Fruit fly (Drosophila melanogaster) whole organism, embryonic: ENCODE results near the gene Ir31a.

Experiments used
- ATbp ChIP-seq: fragments of 200-800 bp; sonication (Bioruptor generic); optimal IDR thresholded peaks from 2 replicates; lab custom pipeline; 2017; ENCODE audit warnings: missing biosample characterization, mild to moderate bottlenecking, missing genetic modification characterization, missing genetic modification reagents
- Bdp1 ChIP-seq: fragments of 200-800 bp; sonication (Bioruptor generic); optimal IDR thresholded peaks from 3 replicates; lab custom pipeline; 2016; ENCODE audit warnings: missing biosample characterization, missing genetic modification characterization
- Bgb ChIP-seq: fragments of 200-800 bp; sonication (Bioruptor generic); IDR thresholded peaks from 2 replicates; pipeline ENCODE4 v1.3.6; 2022; ENCODE audit warnings: missing biosample characterization, missing genetic modification characterization; ENCODE audit not compliant: partially characterized antibody
- CG11504 ChIP-seq: fragments of 200-800 bp; sonication (Bioruptor generic); optimal IDR thresholded peaks from 3 replicates; lab custom pipeline; 2019; ENCODE audit warnings: missing biosample characterization, mild to moderate bottlenecking, missing genetic modification characterization, moderate library complexity
- CG13296 ChIP-seq: fragments of 200-800 bp; sonication (Bioruptor generic); optimal IDR thresholded peaks from 3 replicates; lab custom pipeline; 2018; ENCODE audit warnings: missing biosample characterization, mild to moderate bottlenecking, missing genetic modification characterization
- CG14667 ChIP-seq: fragments of 200-800 bp; sonication (Bioruptor generic); IDR thresholded peaks from 2 replicates; pipeline ENCODE4 v1.3.6; 2022; ENCODE audit warnings: missing biosample characterization, missing genetic modification characterization
- CG15073 ChIP-seq: fragments of 200-800 bp; sonication (Bioruptor generic); optimal IDR thresholded peaks from 2 replicates; lab custom pipeline; 2016; ENCODE audit warnings: missing biosample characterization, missing genetic modification characterization
- CG1529 ChIP-seq: fragments of 200-800 bp; sonication (Bioruptor generic); optimal IDR thresholded peaks from 3 replicates; lab custom pipeline; 2018; ENCODE audit warnings: missing biosample characterization, missing genetic modification characterization
- CG15696 ChIP-seq: fragments of 200-800 bp; sonication (Bioruptor generic); optimal IDR thresholded peaks from 2 replicates; lab custom pipeline; 2019; ENCODE audit warnings: missing biosample characterization, mild to moderate bottlenecking, missing genetic modification characterization, moderate library complexity
- CG1602 ChIP-seq: fragments of 200-800 bp; sonication (Bioruptor generic); optimal IDR thresholded peaks from 3 replicates; lab custom pipeline; 2016; ENCODE audit warnings: missing biosample characterization, missing genetic modification characterization
- CG16813 ChIP-seq: fragments of 200-800 bp; sonication (Bioruptor generic); IDR thresholded peaks from 3 replicates; pipeline ENCODE4 v1.3.6; 2022; ENCODE audit warnings: missing biosample characterization, missing genetic modification characterization; ENCODE audit not compliant: partially characterized antibody
- CG17612 ChIP-seq: fragments of 200-800 bp; sonication (Bioruptor generic); IDR thresholded peaks from 2 replicates; pipeline ENCODE4 v1.3.6; 2022; ENCODE audit warnings: missing biosample characterization, missing genetic modification characterization
- CG17829 ChIP-seq: fragments of 200-800 bp; optimal IDR thresholded peaks from 2 replicates; lab custom pipeline; 2019; ENCODE audit warnings: missing biosample characterization, mild to moderate bottlenecking, missing genetic modification characterization, moderate library complexity
- CG18262 ChIP-seq: fragments of 200-800 bp; optimal IDR thresholded peaks from 3 replicates; lab custom pipeline; 2019; ENCODE audit warnings: missing biosample characterization, mild to moderate bottlenecking, missing genetic modification characterization, moderate library complexity
- CG18599 ChIP-seq: fragments of 200-800 bp; sonication (Bioruptor generic); optimal IDR thresholded peaks from 3 replicates; lab custom pipeline; 2017; ENCODE audit warnings: missing biosample characterization, missing genetic modification characterization, mild to moderate bottlenecking, moderate library complexity, missing genetic modification reagents
- CG2116 ChIP-seq: fragments of 200-800 bp; sonication (Bioruptor generic); optimal IDR thresholded peaks from 3 replicates; lab custom pipeline; 2018; ENCODE audit warnings: missing biosample characterization, mild to moderate bottlenecking, missing genetic modification characterization
- CG2712 ChIP-seq: fragments of 200-800 bp; optimal IDR thresholded peaks from 3 replicates; lab custom pipeline; 2019; ENCODE audit warnings: missing biosample characterization, mild to moderate bottlenecking, missing genetic modification characterization, moderate library complexity
- CG33213 ChIP-seq: fragments of 200-800 bp; sonication (Bioruptor generic); optimal IDR thresholded peaks from 3 replicates; lab custom pipeline; 2016; ENCODE audit warnings: missing biosample characterization, missing genetic modification characterization
- CG4617 ChIP-seq: fragments of 200-800 bp; sonication (Bioruptor generic); optimal IDR thresholded peaks from 3 replicates; lab custom pipeline; 2016; ENCODE audit warnings: missing biosample characterization, missing genetic modification characterization, borderline replicate concordance
- CG6254 ChIP-seq: fragments of 200-800 bp; sonication (Bioruptor generic); optimal IDR thresholded peaks from 3 replicates; lab custom pipeline; 2017; ENCODE audit warnings: mild to moderate bottlenecking, missing biosample characterization, missing genetic modification reagents, missing genetic modification characterization
- CG7987 ChIP-seq: fragments of 200-800 bp; sonication (Bioruptor generic); optimal IDR thresholded peaks from 2 replicates; lab custom pipeline; 2018; ENCODE audit warnings: missing biosample characterization, mild to moderate bottlenecking, missing genetic modification characterization, moderate library complexity
- CG9797 ChIP-seq: fragments of 200-800 bp; sonication (Bioruptor generic); optimal IDR thresholded peaks from 3 replicates; lab custom pipeline; 2018; ENCODE audit warnings: missing biosample characterization, mild to moderate bottlenecking, missing genetic modification characterization
- Dp ChIP-seq: fragments of 200-800 bp; sonication (Bioruptor generic); optimal IDR thresholded peaks from 2 replicates; lab custom pipeline; 2018; ENCODE audit warnings: missing biosample characterization, mild to moderate bottlenecking, missing genetic modification characterization, moderate library complexity
- E2f2 ChIP-seq: fragments of 200-800 bp; sonication (Bioruptor generic); IDR thresholded peaks from 2 replicates; pipeline ENCODE4 v1.3.6; 2022; ENCODE audit warnings: missing biosample characterization, missing genetic modification characterization
- HHEX ChIP-seq: fragments of 200-800 bp; sonication (Bioruptor generic); optimal IDR thresholded peaks from 3 replicates; lab custom pipeline; 2017; ENCODE audit warnings: missing biosample characterization, mild to moderate bottlenecking, missing genetic modification characterization, missing genetic modification reagents
- HLH4C ChIP-seq: fragments of 200-800 bp; sonication (Bioruptor generic); IDR thresholded peaks from 3 replicates; pipeline ENCODE4 v1.3.6; 2022; ENCODE audit warnings: missing biosample characterization, missing genetic modification characterization; ENCODE audit not compliant: partially characterized antibody
- Hmr ChIP-seq: fragments of 200-800 bp; sonication (Bioruptor generic); optimal IDR thresholded peaks from 3 replicates; lab custom pipeline; 2017; ENCODE audit warnings: mild to moderate bottlenecking, missing biosample characterization, missing genetic modification reagents, missing genetic modification characterization
- Optix ChIP-seq: fragments of 200-800 bp; sonication (Bioruptor generic); IDR thresholded peaks from 3 replicates; pipeline ENCODE4 v1.3.6; 2022; ENCODE audit warnings: missing biosample characterization, missing genetic modification characterization
- Ravus ChIP-seq: fragments of 200-800 bp; sonication (Bioruptor generic); IDR thresholded peaks from 2 replicates; pipeline ENCODE4 v1.3.6; 2022; ENCODE audit warnings: missing biosample characterization, missing genetic modification characterization
- Six4 ChIP-seq: fragments of 200-800 bp; sonication (Bioruptor generic); optimal IDR thresholded peaks from 2 replicates; lab custom pipeline; 2016; ENCODE audit warnings: missing biosample characterization, missing genetic modification characterization
- Ssrp ChIP-seq: fragments of 200-800 bp; sonication (Bioruptor generic); optimal IDR thresholded peaks from 2 replicates; lab custom pipeline; 2018; ENCODE audit warnings: missing biosample characterization, mild to moderate bottlenecking, missing genetic modification characterization, moderate library complexity
- ac ChIP-seq: fragments of 200-800 bp; sonication (Bioruptor generic); optimal IDR thresholded peaks from 3 replicates; lab custom pipeline; 2017; ENCODE audit warnings: missing biosample characterization, mild to moderate bottlenecking, missing genetic modification characterization
- crol ChIP-seq: fragments of 200-800 bp; sonication (Bioruptor generic); IDR thresholded peaks from 2 replicates; pipeline ENCODE4 v1.3.6; 2022; ENCODE audit warnings: missing biosample characterization, missing genetic modification characterization
- dati ChIP-seq: fragments of 200-800 bp; sonication (Bioruptor generic); IDR thresholded peaks from 2 replicates; pipeline ENCODE4 v1.3.6; 2022; ENCODE audit warnings: missing biosample characterization, missing genetic modification characterization
- dimm ChIP-seq: fragments of 200-800 bp; sonication (Bioruptor generic); IDR thresholded peaks from 2 replicates; pipeline ENCODE4 v1.3.6; 2022; ENCODE audit warnings: missing biosample characterization, missing genetic modification characterization
- dysf ChIP-seq: fragments of 200-800 bp; sonication (Bioruptor generic); IDR thresholded peaks from 3 replicates; pipeline ENCODE4 v1.3.6; 2022; ENCODE audit warnings: missing biosample characterization, missing genetic modification characterization
- esg ChIP-seq: fragments of 200-800 bp; sonication (Bioruptor generic); conservative IDR thresholded peaks from 2 replicates; pipeline ENCODE4 v1.3.6; 2022; ENCODE audit warnings: missing biosample characterization, missing genetic modification characterization
- fru ChIP-seq: fragments of >200 bp; optimal IDR thresholded peaks from 2 replicates; lab custom pipeline; 2017
- gro ChIP-seq: fragments of 200-800 bp; sonication (Bioruptor generic); optimal IDR thresholded peaks from 2 replicates; lab custom pipeline; 2016; ENCODE audit warnings: missing biosample characterization, missing genetic modification characterization
- hbn ChIP-seq: fragments of 200-800 bp; sonication (Bioruptor generic); IDR thresholded peaks from 2 replicates; pipeline ENCODE4 v1.3.6; 2022; ENCODE audit warnings: missing biosample characterization, missing genetic modification characterization; ENCODE audit not compliant: partially characterized antibody
- ind ChIP-seq: fragments of 200-800 bp; sonication (Bioruptor generic); optimal IDR thresholded peaks from 3 replicates; lab custom pipeline; 2016; ENCODE audit warnings: missing biosample characterization, missing genetic modification characterization
- insv ChIP-seq, 2 experiments: fragments of 200-800 bp; sonication (Bioruptor generic); optimal IDR thresholded peaks; 3 replicates each; lab custom pipeline; 2016 to 2018; ENCODE audit warnings: missing biosample characterization in 2 of 2, missing genetic modification characterization in 2 of 2
- kah ChIP-seq: fragments of 200-800 bp; sonication (Bioruptor generic); optimal IDR thresholded peaks from 2 replicates; lab custom pipeline; 2018; ENCODE audit warnings: missing biosample characterization, mild to moderate bottlenecking, missing genetic modification characterization
- nau ChIP-seq: fragments of 200-800 bp; sonication (Bioruptor generic); optimal IDR thresholded peaks from 3 replicates; lab custom pipeline; 2017; ENCODE audit warnings: missing biosample characterization, mild to moderate bottlenecking, missing genetic modification characterization, missing genetic modification reagents
- sens-2 ChIP-seq: fragments of 200-800 bp; sonication (Bioruptor generic); IDR thresholded peaks from 2 replicates; pipeline ENCODE4 v1.3.6; 2022; ENCODE audit warnings: missing biosample characterization, missing genetic modification characterization
- sna ChIP-seq: fragments of 200-800 bp; sonication (Bioruptor generic); IDR thresholded peaks from 2 replicates; pipeline ENCODE4 v1.3.6; 2022; ENCODE audit warnings: missing biosample characterization, missing genetic modification characterization; ENCODE audit not compliant: partially characterized antibody
- trem ChIP-seq: fragments of 200-800 bp; optimal IDR thresholded peaks from 3 replicates; lab custom pipeline; 2019; ENCODE audit warnings: missing biosample characterization, mild to moderate bottlenecking, missing genetic modification characterization, moderate library complexity
- zen2 ChIP-seq: fragments of 200-800 bp; sonication (Bioruptor generic); IDR thresholded peaks from 3 replicates; pipeline ENCODE4 v1.3.6; 2022; ENCODE audit warnings: missing biosample characterization, missing genetic modification characterization; ENCODE audit not compliant: partially characterized antibody

Ir31a gene

DNA sequence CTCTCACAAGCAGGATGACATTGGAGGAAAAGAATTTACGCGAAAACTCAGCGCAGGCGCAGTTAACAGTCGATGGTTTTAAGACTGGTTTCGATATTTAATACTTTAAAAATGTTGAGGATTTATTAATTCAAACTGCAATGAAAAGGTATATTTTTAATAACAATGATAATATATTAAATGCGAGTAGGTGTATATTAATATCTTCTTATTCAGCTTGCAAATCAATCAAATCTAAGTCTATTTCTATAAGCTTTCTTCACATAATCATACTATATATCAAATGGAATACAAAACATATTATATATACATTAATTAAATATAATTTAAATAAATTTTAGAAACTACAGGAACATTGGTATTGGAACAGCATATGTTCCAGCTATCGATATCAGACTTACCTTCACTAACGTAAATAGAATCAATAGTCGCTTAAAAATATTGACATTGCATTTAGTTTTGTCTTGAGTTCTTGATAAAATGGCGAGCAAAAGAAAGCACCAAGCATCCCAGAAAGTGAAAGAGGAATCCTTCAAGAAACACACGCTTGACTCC lies 30.3 kb downstream of the Ir31a start, which contains the start of the genes TBC1D16 and holn1 (continued):
- TF ChIP-seq fru (lab: Kevin White, UChicago), result no peak
- TF ChIP-seq Bgb (GFP tag; lab: Robert Waterston, UW), result peak; percentile 42; the same call in 1 of the 2 replicates
- no peak for TF ChIP-seq HHEX (GFP tag; lab: Kevin White, UChicago)
- no peak for TF ChIP-seq Ssrp
- peak; percentile 21 for TF ChIP-seq CG2116
- TF ChIP-seq trem (tag; lab: Kevin White, UChicago), result peak; percentile 35
- no peak for TF ChIP-seq dimm
- no peak for TF ChIP-seq esg
- TF ChIP-seq crol (GFP tag; lab: Robert Waterston, UW), result no peak
- 0 out of 3 replicates have a peak, but pooled peaks have one; percentile 13 for TF ChIP-seq CG16813 (GFP tag; lab: Robert Waterston, UW)
- no peak for TF ChIP-seq ac (GFP tag; lab: Kevin White, UChicago)
- no peak for TF ChIP-seq gro (GFP tag; lab: Kevin White, UChicago)
- TF ChIP-seq CG13296 (GFP tag; lab: Kevin White, UChicago), result peak; percentile 41
- peak; percentile 5; the same call in 1 of the 3 replicates for TF ChIP-seq zen2 (GFP tag; lab: Robert Waterston, UW)
- no peak for TF ChIP-seq ind (GFP tag; lab: Kevin White, UChicago)
- no peak for TF ChIP-seq Hmr (GFP tag; lab: Kevin White, UChicago)
- no peak for TF ChIP-seq dati (GFP tag; lab: Robert Waterston, UW)
- peak; percentile 29 for TF ChIP-seq CG15696
- no peak for TF ChIP-seq Bdp1 (GFP tag; lab: Kevin White, UChicago)
- TF ChIP-seq CG9797, result no peak
- TF ChIP-seq dysf, result no peak
- no peak for TF ChIP-seq CG14667 (GFP tag; lab: Robert Waterston, UW)
- TF ChIP-seq Six4 (GFP tag; lab: Kevin White, UChicago), result no peak
- no peak for TF ChIP-seq CG17612 (GFP tag; lab: Robert Waterston, UW)
- TF ChIP-seq CG2712 (tag; lab: Kevin White, UChicago), result peak; percentile 30
- TF ChIP-seq CG18599 (GFP tag; lab: Kevin White, UChicago), result no peak
- no peak for TF ChIP-seq CG33213 (GFP tag; lab: Kevin White, UChicago)
- TF ChIP-seq kah (GFP tag; lab: Kevin White, UChicago), result no peak
- TF ChIP-seq CG4617 (GFP tag; lab: Kevin White, UChicago), result no peak
- TF ChIP-seq nau (GFP tag; lab: Kevin White, UChicago), result no peak
- TF ChIP-seq CG17829 (tag; lab: Kevin White, UChicago), result peak; percentile 12
- TF ChIP-seq CG11504, result no peak
- no peak for TF ChIP-seq CG15073 (GFP tag; lab: Kevin White, UChicago)
- no peak for TF ChIP-seq CG1529 (GFP tag; lab: Kevin White, UChicago)
- no peak for TF ChIP-seq CG1602 (GFP tag; lab: Kevin White, UChicago)
- TF ChIP-seq CG7987, result no peak
- peak; percentile 53; the same call in 1 of the 2 replicates for TF ChIP-seq hbn
- TF ChIP-seq E2f2, result 0 out of 2 replicates have a peak, but pooled peaks have one; percentile 18
- peak; percentile 52; the same call in 2 of the 3 replicates for TF ChIP-seq HLH4C (GFP tag; lab: Robert Waterston, UW)
- 0 out of 2 replicates have a peak, but pooled peaks have one; percentile 32 for TF ChIP-seq sna (GFP tag; lab: Robert Waterston, UW)
- no peak for TF ChIP-seq sens-2
- no peak for TF ChIP-seq insv (GFP tag; optimal IDR thresholded peaks at IDR 0.05; lab: Kevin White, UChicago)
- peak; percentile 21 for TF ChIP-seq Dp (GFP tag; lab: Kevin White, UChicago)
- TF ChIP-seq ATbp (GFP tag; lab: Kevin White, UChicago), result no peak
- TF ChIP-seq Optix, result no peak
- no peak for TF ChIP-seq CG6254 (GFP tag; lab: Kevin White, UChicago)
- no peak for TF ChIP-seq Ravus (GFP tag; lab: Robert Waterston, UW)
- peak; percentile 29 for TF ChIP-seq CG18262 (tag; lab: Kevin White, UChicago)
